Worm (Caenorhabditis elegans) whole organism, L1 larva: ENCODE measurements around the gene ZK829.1.

Experiments
- C16A3.4 ChIP-seq: fragments of 150-350 bp; optimal IDR thresholded peaks from 2 replicates; lab custom pipeline; 2014; ENCODE audit warnings: missing biosample characterization, missing genetic modification characterization
- F16B12.6 ChIP-seq: fragments of 150-350 bp; optimal IDR thresholded peaks from 2 replicates; lab custom pipeline; 2014; ENCODE audit warnings: missing biosample characterization, missing genetic modification characterization
- Y116A8C.19 ChIP-seq: sonication (generic microtip); optimal IDR thresholded peaks from 2 replicates; lab custom pipeline; 2016; ENCODE audit warnings: missing compliant biosample characterization, missing genetic modification characterization, borderline replicate concordance
- aly-2 ChIP-seq: fragments of 150-350 bp; optimal IDR thresholded peaks from 2 replicates; lab custom pipeline; 2014; ENCODE audit warnings: missing biosample characterization, missing genetic modification characterization
- ama-1 ChIP-seq: fragments of 150-350 bp; optimal IDR thresholded peaks from 2 replicates; lab custom pipeline; 2014
- blmp-1 ChIP-seq: fragments of 150-350 bp; optimal IDR thresholded peaks from 2 replicates; lab custom pipeline; 2014; ENCODE audit warnings: missing biosample characterization, missing genetic modification characterization
- ceh-82 ChIP-seq, 3 experiments: fragments of 150-350 bp in 1 of 3; sonication (generic microtip) in 2 of 3; optimal IDR thresholded peaks; 2 replicates each; lab custom pipeline; 2014 to 2017; ENCODE audit warnings: missing biosample characterization in 3 of 3, missing genetic modification characterization in 3 of 3
- ceh-88 ChIP-seq: fragments of 200-800 bp; sonication (Bioruptor generic); IDR thresholded peaks from 2 replicates; pipeline ENCODE4 v1.3.6; 2022; ENCODE audit warnings: missing genetic modification characterization, missing compliant biosample characterization
- ceh-90 ChIP-seq: sonication (generic microtip); optimal IDR thresholded peaks from 2 replicates; lab custom pipeline; 2016; ENCODE audit warnings: missing genetic modification characterization, missing compliant biosample characterization
- dpl-1 ChIP-seq, 3 experiments: fragments of 150-350 bp in 2 of 3; sonication (generic microtip) in 1 of 3; optimal IDR thresholded peaks; 2 replicates each; lab custom pipeline; 2014 to 2017; ENCODE audit warnings: missing biosample characterization in 3 of 3, missing genetic modification characterization in 3 of 3, missing genetic modification reagents in 3 of 3
- efl-1 ChIP-seq, 4 experiments: fragments of 150-350 bp; optimal IDR thresholded peaks in 3 of 4; peaks in 1 of 4; 1 replicate in 1 of 4; 2 replicates in 3 of 4; lab custom pipeline; 2014; ENCODE audit warnings: missing biosample characterization in 2 of 4, missing genetic modification characterization in 2 of 4, missing genetic modification reagents in 2 of 4
- egl-13 ChIP-seq: sonication (generic microtip); optimal IDR thresholded peaks from 2 replicates; lab custom pipeline; 2016; ENCODE audit warnings: missing genotype, missing genetic modification reagents, missing genetic modification characterization, missing compliant biosample characterization
- egl-27 ChIP-seq, 2 experiments: fragments of 150-350 bp in 1 of 2; sonication (generic microtip); optimal IDR thresholded peaks; 3 replicates each; lab custom pipeline; 2017 to 2018; ENCODE audit warnings: missing biosample characterization in 2 of 2, missing genetic modification characterization in 2 of 2, missing genetic modification reagents in 2 of 2
- fkh-10 ChIP-seq: sonication (generic microtip); optimal IDR thresholded peaks from 2 replicates; lab custom pipeline; 2017; ENCODE audit warnings: missing biosample characterization, missing genetic modification reagents, missing genetic modification characterization
- fkh-4 ChIP-seq: sonication (generic microtip); optimal IDR thresholded peaks from 2 replicates; lab custom pipeline; 2016; ENCODE audit warnings: missing compliant biosample characterization, missing genetic modification characterization, borderline replicate concordance
- fkh-8 ChIP-seq: sonication (generic microtip); optimal IDR thresholded peaks from 2 replicates; lab custom pipeline; 2016; ENCODE audit warnings: mild to moderate bottlenecking, missing genetic modification characterization, missing compliant biosample characterization
- grh-1 ChIP-seq: fragments of 200-800 bp; sonication (Bioruptor generic); IDR thresholded peaks from 2 replicates; pipeline ENCODE4 v1.3.6; 2022; ENCODE audit warnings: missing genetic modification reagents, missing genetic modification characterization, missing compliant biosample characterization
- hpl-2 ChIP-seq: fragments of 150-350 bp; optimal IDR thresholded peaks from 2 replicates; lab custom pipeline; 2014; ENCODE audit warnings: missing biosample characterization, missing genetic modification reagents, missing genetic modification characterization
- irx-1 ChIP-seq: sonication (generic microtip); optimal IDR thresholded peaks from 2 replicates; lab custom pipeline; 2016; ENCODE audit warnings: missing genetic modification characterization, missing compliant biosample characterization
- isw-1 ChIP-seq: fragments of 200-800 bp; sonication (Bioruptor generic); IDR thresholded peaks from 2 replicates; pipeline ENCODE4 v1.3.6; 2022; ENCODE audit warnings: missing genetic modification characterization, missing compliant biosample characterization
- jun-1 ChIP-seq: fragments of 150-350 bp; optimal IDR thresholded peaks from 2 replicates; lab custom pipeline; 2014; ENCODE audit warnings: missing biosample characterization, missing genetic modification reagents, missing genetic modification characterization
- lin-13 ChIP-seq: fragments of 150-350 bp; optimal IDR thresholded peaks from 2 replicates; lab custom pipeline; 2014; ENCODE audit warnings: missing biosample characterization, missing genetic modification reagents, missing genetic modification characterization
- lin-14 ChIP-seq: fragments of 200-800 bp; sonication (Bioruptor generic); optimal IDR thresholded peaks from 2 replicates; lab custom pipeline; 2018; ENCODE audit warnings: mild to moderate bottlenecking, missing genetic modification characterization, moderate library complexity, missing compliant biosample characterization
- lin-35 ChIP-seq, 2 experiments: fragments of 150-350 bp; optimal IDR thresholded peaks; 2 replicates each; lab custom pipeline; 2014; ENCODE audit warnings: missing biosample characterization in 2 of 2, missing genetic modification characterization in 2 of 2, missing genetic modification reagents in 2 of 2
- lin-39 ChIP-seq: fragments of 150-350 bp; optimal IDR thresholded peaks from 2 replicates; lab custom pipeline; 2014; ENCODE audit warnings: missing biosample characterization, missing genetic modification reagents, missing genetic modification characterization
- lsy-2 ChIP-seq, 2 experiments: fragments of 150-350 bp; optimal IDR thresholded peaks; 2 replicates each; lab custom pipeline; 2014; ENCODE audit warnings: missing biosample characterization in 2 of 2, missing genetic modification characterization in 2 of 2
- mab-9 ChIP-seq: fragments of 200-800 bp; sonication (Bioruptor generic); IDR thresholded peaks from 2 replicates; pipeline ENCODE4 v1.3.6; 2022; ENCODE audit warnings: missing genetic modification reagents, missing genetic modification characterization, missing compliant biosample characterization
- mdl-1 ChIP-seq, 2 experiments: fragments of 150-350 bp; optimal IDR thresholded peaks; 2 replicates each; lab custom pipeline; 2014 to 2017; ENCODE audit warnings: missing biosample characterization in 2 of 2, missing genetic modification characterization in 2 of 2, inconsistent platforms in 1 of 2
- nhr-11 ChIP-seq: fragments of 150-350 bp; optimal IDR thresholded peaks from 2 replicates; lab custom pipeline; 2014; ENCODE audit warnings: missing biosample characterization, missing genetic modification characterization
- nhr-20 ChIP-seq: sonication (generic microtip); optimal IDR thresholded peaks from 2 replicates; lab custom pipeline; 2016; ENCODE audit warnings: mild to moderate bottlenecking, missing genetic modification characterization, missing compliant biosample characterization
- nhr-237 ChIP-seq: fragments of 150-350 bp; optimal IDR thresholded peaks from 2 replicates; lab custom pipeline; 2014; ENCODE audit warnings: missing biosample characterization, missing genetic modification characterization
- nhr-28 ChIP-seq: fragments of 150-350 bp; optimal IDR thresholded peaks from 2 replicates; lab custom pipeline; 2014; ENCODE audit warnings: missing biosample characterization, missing genetic modification characterization
- nhr-47 ChIP-seq: sonication (generic microtip); optimal IDR thresholded peaks from 2 replicates; lab custom pipeline; 2016; ENCODE audit warnings: mild to moderate bottlenecking, missing genetic modification characterization, moderate library complexity, missing compliant biosample characterization
- nhr-71 ChIP-seq: sonication (generic microtip); optimal IDR thresholded peaks from 2 replicates; lab custom pipeline; 2016; ENCODE audit warnings: mild to moderate bottlenecking, missing genetic modification characterization, moderate library complexity, missing compliant biosample characterization
- nhr-77 ChIP-seq: fragments of 150-350 bp; optimal IDR thresholded peaks from 2 replicates; lab custom pipeline; 2014; ENCODE audit warnings: missing biosample characterization, missing genetic modification characterization
- nhr-85 ChIP-seq: sonication (generic microtip); peaks from one replicate; lab custom pipeline; 2016; ENCODE audit warnings: missing genetic modification characterization, inconsistent platforms, missing compliant biosample characterization
- nhr-90 ChIP-seq: sonication (generic microtip); optimal IDR thresholded peaks from 2 replicates; lab custom pipeline; 2016; ENCODE audit warnings: mild to moderate bottlenecking, missing genetic modification characterization, missing compliant biosample characterization; ENCODE audit not compliant: poor library complexity
- rnt-1 ChIP-seq: sonication (generic microtip); optimal IDR thresholded peaks from 2 replicates; lab custom pipeline; 2016; ENCODE audit warnings: mild to moderate bottlenecking, missing genetic modification characterization, moderate library complexity, missing compliant biosample characterization
- skn-1 ChIP-seq: fragments of 150-350 bp; optimal IDR thresholded peaks from 2 replicates; lab custom pipeline; 2014; ENCODE audit warnings: missing biosample characterization, missing genetic modification characterization
- snpc-4 ChIP-seq: fragments of 150-350 bp; optimal IDR thresholded peaks from 2 replicates; lab custom pipeline; 2014; ENCODE audit warnings: missing biosample characterization, missing genetic modification characterization
- snu-23 ChIP-seq: sonication (generic microtip); optimal IDR thresholded peaks from 2 replicates; lab custom pipeline; 2016; ENCODE audit warnings: missing genetic modification characterization, missing compliant biosample characterization
- sox-4 ChIP-seq: sonication (generic microtip); optimal IDR thresholded peaks from 2 replicates; lab custom pipeline; 2016; ENCODE audit warnings: missing genetic modification characterization, missing compliant biosample characterization
- sptf-1 ChIP-seq: fragments of 150-350 bp; optimal IDR thresholded peaks from 2 replicates; lab custom pipeline; 2014; ENCODE audit warnings: missing biosample characterization, missing genetic modification characterization
- sup-37 ChIP-seq: fragments of 200-800 bp; sonication (Bioruptor generic); optimal IDR thresholded peaks from 2 replicates; lab custom pipeline; 2018; ENCODE audit warnings: mild to moderate bottlenecking, missing genetic modification characterization, missing compliant biosample characterization
- tbx-2 ChIP-seq: sonication (generic microtip); optimal IDR thresholded peaks from 2 replicates; lab custom pipeline; 2016; ENCODE audit warnings: missing genetic modification characterization, missing compliant biosample characterization
- unc-130 ChIP-seq: fragments of 150-350 bp; optimal IDR thresholded peaks from 2 replicates; lab custom pipeline; 2017; ENCODE audit warnings: missing biosample characterization, missing genetic modification characterization, inconsistent platforms
- unc-30 ChIP-seq: sonication (generic microtip); optimal IDR thresholded peaks from 2 replicates; lab custom pipeline; 2017; ENCODE audit warnings: missing biosample characterization, missing genetic modification characterization
- unc-86 ChIP-seq: sonication (generic microtip); optimal IDR thresholded peaks from 2 replicates; lab custom pipeline; 2016; ENCODE audit warnings: missing genetic modification characterization, missing compliant biosample characterization
- xbp-1 ChIP-seq: sonication (generic microtip); optimal IDR thresholded peaks from 2 replicates; lab custom pipeline; 2016; ENCODE audit warnings: missing genetic modification characterization, missing compliant biosample characterization
- zip-4 ChIP-seq: fragments of 200-800 bp; sonication (Bioruptor generic); optimal IDR thresholded peaks from 2 replicates; lab custom pipeline; 2018; ENCODE audit warnings: mild to moderate bottlenecking, missing genetic modification characterization, moderate library complexity, missing compliant biosample characterization
- ztf-11 ChIP-seq, 2 experiments: sonication (generic microtip); optimal IDR thresholded peaks; 2 replicates each; lab custom pipeline; 2016 to 2017; ENCODE audit warnings: missing genetic modification characterization in 2 of 2, missing biosample characterization in 1 of 2, missing compliant biosample characterization in 1 of 2

The ZK829.1 gene

DNA sequence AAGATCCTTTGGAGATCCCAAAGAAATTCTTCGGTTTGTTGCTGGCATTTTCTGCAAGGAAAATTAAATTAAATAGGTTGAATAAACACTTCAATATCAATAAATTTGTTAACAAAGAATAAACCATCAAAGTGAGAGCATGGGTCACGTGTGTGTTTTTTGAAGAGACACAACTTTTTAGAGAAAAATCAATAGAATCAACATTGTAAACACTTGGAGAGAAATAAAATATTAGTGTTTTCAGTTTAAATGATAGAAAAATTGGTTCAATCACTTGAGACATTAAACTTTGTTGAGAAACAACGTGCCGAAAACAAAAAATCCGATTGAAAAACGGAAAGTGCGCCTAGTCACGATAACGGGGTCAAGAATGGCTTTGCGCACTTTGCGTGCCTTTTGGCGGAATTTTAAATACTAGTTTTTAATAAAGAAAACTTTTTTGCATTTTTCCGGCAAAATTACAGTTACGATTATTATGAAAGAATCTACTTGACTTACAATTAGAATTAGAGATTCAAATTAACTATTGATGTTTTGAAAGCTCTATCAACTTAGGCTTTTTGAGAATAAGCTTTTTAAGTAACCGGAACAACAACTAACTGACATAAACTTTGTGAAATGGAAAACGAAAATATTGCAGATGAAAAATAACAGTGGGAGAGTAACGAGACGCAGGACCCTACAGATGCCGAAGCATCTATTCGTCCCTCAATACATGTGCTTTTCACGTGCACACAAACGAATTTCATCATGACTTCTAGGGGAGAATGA lies 19.5 kb upstream of the ZK829.1 start, which contains the start of gene ZK829.7:
Gene ZK829.7 (minus strand): TSS at position 51 of the 771 bp plus-strand sequence.
- TF ChIP-seq nhr-20 (tag; lab: Kevin White, UChicago): peak; percentile 82
- TF ChIP-seq ama-1 (lab: Kevin White, UChicago): no peak
- peak; percentile 59 for TF ChIP-seq sox-4 (tag; lab: Kevin White, UChicago)
- peak; percentile 12 for TF ChIP-seq F16B12.6 (tag; lab: Kevin White, UChicago)
- peak; percentile 70 for TF ChIP-seq blmp-1 (tag; lab: Kevin White, UChicago)
- TF ChIP-seq fkh-4: peak; percentile 29
- no peak for TF ChIP-seq aly-2 (tag; lab: Kevin White, UChicago)
- TF ChIP-seq unc-30: no peak
- no peak for TF ChIP-seq nhr-28 (tag; lab: Kevin White, UChicago)
- TF ChIP-seq snu-23 (GFP tag; lab: Kevin White, UChicago): peak; percentile 80
- TF ChIP-seq ceh-90 (tag; lab: Kevin White, UChicago): peak; percentile 18
- TF ChIP-seq sup-37: peak; percentile 33
- peak; percentile 42; the same call in 1 of the 2 replicates for TF ChIP-seq ceh-88 (GFP tag; lab: Robert Waterston, UW)
- TF ChIP-seq nhr-237 (tag; lab: Kevin White, UChicago): peak; percentile 26
- TF ChIP-seq xbp-1: peak; percentile 71
- TF ChIP-seq lin-13 (GFP tag; lab: Kevin White, UChicago): peak; percentile 62
- TF ChIP-seq lin-35 (GFP tag; optimal IDR thresholded peaks at IDR 0.05; lab: Kevin White, UChicago): peak; percentile 92 to 96
- peak; percentile 90 to 97 for TF ChIP-seq efl-1 (optimal IDR thresholded peaks at IDR 0.05; lab: Kevin White, UChicago)
- TF ChIP-seq efl-1 (GFP tag; optimal IDR thresholded peaks at IDR 0.05 in 1 of 2; lab: Kevin White, UChicago): peak; percentile 92 to 100
- no peak for TF ChIP-seq sptf-1 (tag; lab: Kevin White, UChicago)
- peak in 1 of 2 experiments; percentile 30 for TF ChIP-seq ztf-11 (tag; optimal IDR thresholded peaks at IDR 0.05; lab: Kevin White, UChicago)
- TF ChIP-seq dpl-1 (GFP tag; optimal IDR thresholded peaks at IDR 0.05; lab: Kevin White, UChicago): peak; percentile 93 to 96 (median 94)
- peak; percentile 68 for TF ChIP-seq unc-130 (tag; lab: Kevin White, UChicago)
- peak; percentile 79 for TF ChIP-seq isw-1 (GFP tag; lab: Robert Waterston, UW)
- TF ChIP-seq nhr-47 (tag; lab: Kevin White, UChicago): peak; percentile 90
- no peak for TF ChIP-seq hpl-2 (GFP tag; lab: Kevin White, UChicago)
- TF ChIP-seq rnt-1: peak; percentile 80
- peak; percentile 17 for TF ChIP-seq skn-1 (tag; lab: Kevin White, UChicago)
- peak; percentile 66 for TF ChIP-seq lin-39 (tag; lab: Kevin White, UChicago)
- TF ChIP-seq nhr-71 (tag; lab: Kevin White, UChicago): peak; percentile 91
- peak; percentile 81 for TF ChIP-seq lin-14 (GFP tag; lab: Kevin White, UChicago)
- no peak for TF ChIP-seq egl-27 (tag; optimal IDR thresholded peaks at IDR 0.05; lab: Kevin White, UChicago)
- TF ChIP-seq lsy-2 (tag; optimal IDR thresholded peaks at IDR 0.05; lab: Kevin White, UChicago): peak; percentile 80
- TF ChIP-seq nhr-90 (tag; lab: Kevin White, UChicago): peak; percentile 88
- peak; percentile 51 for TF ChIP-seq nhr-11 (tag; lab: Kevin White, UChicago)
- peak; percentile 67 for TF ChIP-seq fkh-8 (tag; lab: Kevin White, UChicago)
- peak; percentile 83 for TF ChIP-seq grh-1 (GFP tag; lab: Robert Waterston, UW)
- TF ChIP-seq irx-1 (tag; lab: Kevin White, UChicago): peak; percentile 79
- TF ChIP-seq fkh-10 (GFP tag; lab: Kevin White, UChicago): peak; percentile 43
- peak; percentile 61 for TF ChIP-seq nhr-77
- peak; percentile 86 for TF ChIP-seq C16A3.4 (tag; lab: Kevin White, UChicago)
- TF ChIP-seq ceh-82 (tag; optimal IDR thresholded peaks at IDR 0.05; lab: Kevin White, UChicago): peak; percentile 65 to 75 (median 70)
- TF ChIP-seq Y116A8C.19: no peak
- TF ChIP-seq unc-86 (tag; lab: Kevin White, UChicago): peak; percentile 75
- peak; percentile 47 for TF ChIP-seq egl-13
- TF ChIP-seq mab-9: 0 out of 2 replicates have a peak, but pooled peaks have one; percentile 32
- peak; percentile 83 for TF ChIP-seq tbx-2 (tag; lab: Kevin White, UChicago)
- TF ChIP-seq mdl-1 (tag; optimal IDR thresholded peaks at IDR 0.05; lab: Kevin White, UChicago): peak in 1 of 2 experiments; percentile 41
- peak; percentile 95 for TF ChIP-seq nhr-85 (tag; lab: Kevin White, UChicago)
- peak; percentile 40 for TF ChIP-seq snpc-4
- peak; percentile 45 for TF ChIP-seq zip-4 (GFP tag; lab: Kevin White, UChicago)
- TF ChIP-seq jun-1 (tag; lab: Kevin White, UChicago): peak; percentile 61
